Fruit fly (Drosophila melanogaster) whole organism, pupa: ENCODE data around the gene CG7840.

Experiments used
- CG13204 ChIP-seq: fragments of 200-800 bp; sonication (Bioruptor generic); optimal IDR thresholded peaks from 2 replicates; lab custom pipeline; 2018; ENCODE audit warnings: missing biosample characterization, mild to moderate bottlenecking, missing genetic modification characterization, moderate library complexity
- CG15710 ChIP-seq: fragments of 200-800 bp; sonication (Bioruptor generic); optimal IDR thresholded peaks from 2 replicates; lab custom pipeline; 2018; ENCODE audit warnings: missing biosample characterization, mild to moderate bottlenecking, missing genetic modification characterization, moderate library complexity
- CG17806 ChIP-seq: fragments of 200-800 bp; sonication (Bioruptor generic); optimal IDR thresholded peaks from 2 replicates; lab custom pipeline; 2018; ENCODE audit warnings: missing biosample characterization, mild to moderate bottlenecking, missing genetic modification characterization, moderate library complexity
- CG32121 ChIP-seq: fragments of 200-800 bp; sonication (Bioruptor generic); IDR thresholded peaks from 2 replicates; pipeline ENCODE4 v1.3.6; 2022; ENCODE audit warnings: missing biosample characterization, missing genetic modification characterization
- CG4496 ChIP-seq: fragments of 200-800 bp; sonication (Bioruptor generic); IDR thresholded peaks from 3 replicates; pipeline ENCODE4 v1.3.6; 2022; ENCODE audit warnings: missing biosample characterization, missing genetic modification characterization
- CG9948 ChIP-seq: fragments of 200-800 bp; sonication (Bioruptor generic); optimal IDR thresholded peaks from 2 replicates; lab custom pipeline; 2018; ENCODE audit warnings: missing biosample characterization, mild to moderate bottlenecking, missing genetic modification characterization, moderate library complexity
- Ets98B ChIP-seq: fragments of 200-800 bp; sonication (Bioruptor generic); IDR thresholded peaks from 2 replicates; pipeline ENCODE4 v1.3.6; 2022; ENCODE audit warnings: missing biosample characterization, missing genetic modification characterization
- Pif1A ChIP-seq: fragments of 200-800 bp; sonication (Bioruptor generic); optimal IDR thresholded peaks from 3 replicates; lab custom pipeline; 2016; ENCODE audit warnings: missing biosample characterization, missing genetic modification characterization
- Snoo ChIP-seq: fragments of 200-800 bp; sonication (Bioruptor generic); optimal IDR thresholded peaks from 3 replicates; lab custom pipeline; 2017; ENCODE audit warnings: missing biosample characterization, mild to moderate bottlenecking, missing genetic modification characterization, inconsistent platforms
- fd96Ca ChIP-seq: fragments of 200-800 bp; sonication (Bioruptor generic); IDR thresholded peaks from 3 replicates; pipeline ENCODE4 v1.3.6; 2022; ENCODE audit warnings: missing biosample characterization, missing genetic modification characterization
- gl ChIP-seq: fragments of 200-800 bp; sonication (Bioruptor generic); optimal IDR thresholded peaks from 2 replicates; lab custom pipeline; 2018; ENCODE audit warnings: missing biosample characterization, mild to moderate bottlenecking, missing genetic modification characterization
- rn ChIP-seq: fragments of 200-800 bp; sonication (Bioruptor generic); IDR thresholded peaks from 2 replicates; pipeline ENCODE4 v1.3.6; 2022; ENCODE audit warnings: missing biosample characterization, missing genetic modification characterization

dm6 chr2L:8327783-8328327, 22.5 kb downstream of the CG7840 start:
- TF ChIP-seq gl (tag; lab: Kevin White, UChicago) (no peak), Snoo (tag; lab: Kevin White, UChicago) (no peak), rn (no peak), CG17806 (tag; lab: Kevin White, UChicago) (no peak), CG13204 (GFP tag; lab: Kevin White, UChicago) (no peak), CG15710 (tag; lab: Kevin White, UChicago) (no peak), Pif1A (GFP tag; lab: Kevin White, UChicago) (no peak), CG9948 (tag; lab: Kevin White, UChicago) (no peak), fd96Ca (GFP tag; lab: Robert Waterston, UW) (no peak), CG4496 (GFP tag; lab: Robert Waterston, UW) (no peak), CG32121 (GFP tag; lab: Robert Waterston, UW) (no peak), Ets98B (no peak)
